Worm (Caenorhabditis elegans): ENCODE measurements around the gene C34F6.9.

ce11 chrX:11185498-11185897 is 36.9 kb downstream of the C34F6.9 start, which contains the start of gene gnrr-7:
- TF ChIP-seq ref-1 (GFP tag; conservative IDR thresholded peaks at IDR 0.05): no peak
- no peak for TF ChIP-seq ztf-29 (GFP tag; IDR thresholded peaks at IDR 0.05)
- TF ChIP-seq ztf-23 (GFP tag; IDR thresholded peaks at IDR 0.05): no peak
- TF ChIP-seq klf-2 (GFP tag; conservative IDR thresholded peaks at IDR 0.05): no peak
- no peak for TF ChIP-seq T22C8.4 (GFP tag; IDR thresholded peaks at IDR 0.05)
- no peak for TF ChIP-seq flt-1 (GFP tag; IDR thresholded peaks at IDR 0.05)
- TF ChIP-seq tab-1 (GFP tag; IDR thresholded peaks at IDR 0.05): no peak
- no peak for TF ChIP-seq cog-1 (tag; optimal IDR thresholded peaks at IDR 0.05)
